Fruit fly (Drosophila melanogaster) S2 (cell line): ENCODE measurements around the gene escl.

Experiments used
- CG8478 ChIP-seq: fragments of >200 bp; optimal IDR thresholded peaks from 2 replicates; lab custom pipeline; 2018
- CTCF ChIP-seq, 2 experiments: fragments of >200 bp; optimal IDR thresholded peaks; 2 replicates each; lab custom pipeline; 2018

dm6 chr2L:11968581-11969272 is 22.0 kb upstream of the escl start:
- TF ChIP-seq CTCF (optimal IDR thresholded peaks at IDR 0.05; lab: Kevin White, UChicago) (no peak), CG8478 (lab: Kevin White, UChicago) (no peak)
